Fruit fly (Drosophila melanogaster) whole organism, adult: ENCODE measurements around the gene cmpy.

ENCODE experiments used
- Mnt ChIP-seq: fragments of 200-800 bp; sonication (Bioruptor generic); optimal IDR thresholded peaks from 2 replicates; lab custom pipeline; 2016; ENCODE audit warnings: missing biosample characterization, mild to moderate bottlenecking, missing genetic modification characterization
- cic ChIP-seq: fragments of 200-800 bp; sonication (Bioruptor generic); optimal IDR thresholded peaks from 2 replicates; lab custom pipeline; 2017; ENCODE audit warnings: missing biosample characterization, mild to moderate bottlenecking, missing genetic modification characterization, moderate library complexity
- kay ChIP-seq: fragments of 200-800 bp; sonication (Bioruptor generic); peaks from one replicate; lab custom pipeline; 2016; ENCODE audit warnings: missing biosample characterization, missing genetic modification characterization, borderline replicate concordance
- pad ChIP-seq: fragments of 200-800 bp; sonication (Bioruptor generic); optimal IDR thresholded peaks from 3 replicates; lab custom pipeline; 2017; ENCODE audit warnings: missing biosample characterization, missing genetic modification characterization, mild to moderate bottlenecking, moderate library complexity, missing genetic modification reagents

dm6 chr3L:20752964-20753363, 34.0 kb upstream of the cmpy start:
- TF ChIP-seq pad (GFP tag; lab: Kevin White, UChicago) (no peak), Mnt (GFP tag; lab: Kevin White, UChicago) (no peak), kay (GFP tag; lab: Kevin White, UChicago) (no peak), cic (GFP tag; lab: Kevin White, UChicago) (no peak)
